Worm (Caenorhabditis elegans): Measurements from ENCODE around the gene gcy-34.

gcy-34 gene

DNA sequence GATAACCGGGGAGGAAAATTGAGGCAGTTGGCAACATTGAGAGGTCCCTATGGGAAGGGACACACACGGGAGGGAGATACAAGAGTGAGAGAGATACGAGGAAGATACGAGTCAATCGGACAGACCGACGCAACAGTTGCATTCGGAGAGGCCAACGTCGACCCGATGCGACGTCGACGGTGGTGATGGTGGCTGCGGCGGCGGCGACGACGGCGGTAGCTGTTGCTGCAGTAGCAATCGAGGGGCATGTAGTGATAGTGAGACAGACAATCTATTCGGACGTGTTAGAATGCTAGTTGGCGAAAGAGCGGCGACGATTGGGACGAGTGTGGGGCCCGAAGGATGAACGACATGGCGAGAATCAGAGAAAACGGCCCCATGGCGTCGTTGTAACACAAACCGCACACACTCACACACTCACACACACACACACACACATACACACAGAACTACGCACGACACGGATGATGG is 7.7 kb upstream of the gcy-34 start (continued):
- TF ChIP-seq unc-39 (tag; optimal IDR thresholded peaks at IDR 0.05) (no peak), nfya-1 (tag; optimal IDR thresholded peaks at IDR 0.05; ENCODE audit: insufficient read depth) (peak; percentile 45), nhr-77 (tag; optimal IDR thresholded peaks at IDR 0.05) (no peak), nhr-67 (tag; optimal IDR thresholded peaks at IDR 0.05) (no peak)

DNA sequence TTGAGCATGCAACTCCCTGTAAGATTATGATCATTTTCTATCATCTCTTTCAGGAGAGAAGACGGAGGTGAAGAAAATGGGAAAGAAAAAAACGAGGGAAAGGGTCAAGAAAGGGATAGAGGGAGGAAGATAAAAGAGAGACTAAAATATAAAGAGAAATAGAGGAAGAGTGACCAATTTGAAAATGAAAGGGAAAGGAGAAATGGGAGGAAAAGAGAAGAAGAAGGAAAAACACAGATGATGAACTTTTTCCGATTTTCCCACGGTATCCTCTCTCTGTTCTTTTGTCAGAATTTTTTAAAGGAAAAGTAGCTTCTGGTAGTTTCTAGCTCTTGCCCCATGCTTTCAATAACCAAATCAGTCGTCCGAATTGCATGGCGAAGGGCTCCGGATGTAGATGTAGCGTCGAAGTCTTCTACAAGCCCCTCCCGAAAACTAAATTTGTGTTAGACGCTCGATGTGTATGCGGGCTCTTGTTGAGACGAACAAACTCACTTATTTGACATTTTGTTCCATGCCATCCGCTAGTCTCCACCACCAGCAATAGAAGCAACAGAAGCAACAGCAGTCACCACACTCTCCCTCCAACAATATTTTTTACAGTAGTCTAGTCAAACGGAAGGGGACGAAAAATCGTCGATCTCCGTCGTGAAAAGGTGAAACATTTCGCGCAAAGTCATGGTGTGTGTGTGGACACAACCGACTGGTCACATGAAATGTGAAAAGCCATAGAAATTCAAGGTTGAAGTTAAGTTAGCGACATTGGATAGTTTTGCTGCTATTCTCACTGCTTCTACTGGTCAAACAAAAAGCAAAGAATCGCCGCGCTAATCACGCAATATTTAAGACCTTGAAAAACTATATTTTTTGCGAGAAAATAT is 5.9 kb upstream of the gcy-34 start, which contains the start of gene somi-1:
TSS of gene somi-1 (minus strand) at position 18 of the 881 bp plus-strand sequence.
- TF ChIP-seq mml-1 (tag; optimal IDR thresholded peaks at IDR 0.05): no peak
- no peak for TF ChIP-seq egl-27 (tag; optimal IDR thresholded peaks at IDR 0.05)
- TF ChIP-seq fos-1 (tag; optimal IDR thresholded peaks at IDR 0.05): no peak
- peak; percentile 51 for TF ChIP-seq nhr-23 (tag; optimal IDR thresholded peaks at IDR 0.05)
- peak; percentile 45 for TF ChIP-seq nhr-43 (tag; optimal IDR thresholded peaks at IDR 0.05; ENCODE audit: poor library complexity, severe bottlenecking)
- TF ChIP-seq fkh-10 (GFP tag; optimal IDR thresholded peaks at IDR 0.05): peak; percentile 26
- peak; percentile 1 for TF ChIP-seq jun-1 (tag; optimal IDR thresholded peaks at IDR 0.05)
- TF ChIP-seq ama-1 (optimal IDR thresholded peaks at IDR 0.05): peak; percentile 54
- TF ChIP-seq lin-39 (tag; optimal IDR thresholded peaks at IDR 0.05): peak; percentile 36
- peak; percentile 69 for TF ChIP-seq nhr-25 (tag; optimal IDR thresholded peaks at IDR 0.05)
- TF ChIP-seq skn-1 (tag; optimal IDR thresholded peaks at IDR 0.05): no peak

DNA sequence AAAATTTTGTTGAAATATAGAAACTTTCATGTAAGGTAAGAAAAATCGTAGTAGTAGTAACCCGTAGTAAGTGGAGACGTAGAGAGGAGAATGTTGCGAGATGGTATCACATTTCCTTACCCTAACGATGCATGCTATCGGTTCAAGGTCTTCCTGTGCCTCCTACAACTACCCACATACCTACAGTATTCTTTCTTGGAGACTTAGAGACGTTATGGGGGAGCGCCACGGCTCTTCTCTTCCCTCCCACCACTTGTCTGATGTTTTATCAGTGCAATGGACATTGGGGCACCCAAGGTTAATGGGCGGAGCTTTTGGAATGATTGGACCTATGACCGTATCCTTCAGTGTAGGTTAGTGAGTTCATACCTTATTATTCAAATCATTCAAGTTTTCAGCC is 5.2 kb upstream of the gcy-34 start:
- TF ChIP-seq nhr-25 (tag; optimal IDR thresholded peaks at IDR 0.05) (peak; percentile 63), nhr-11 (tag; optimal IDR thresholded peaks at IDR 0.05) (no peak), nhr-43 (tag; optimal IDR thresholded peaks at IDR 0.05; ENCODE audit: poor library complexity, severe bottlenecking) (peak; percentile 26), nfya-1 (tag; optimal IDR thresholded peaks at IDR 0.05; ENCODE audit: insufficient read depth) (peak; percentile 56)

DNA sequence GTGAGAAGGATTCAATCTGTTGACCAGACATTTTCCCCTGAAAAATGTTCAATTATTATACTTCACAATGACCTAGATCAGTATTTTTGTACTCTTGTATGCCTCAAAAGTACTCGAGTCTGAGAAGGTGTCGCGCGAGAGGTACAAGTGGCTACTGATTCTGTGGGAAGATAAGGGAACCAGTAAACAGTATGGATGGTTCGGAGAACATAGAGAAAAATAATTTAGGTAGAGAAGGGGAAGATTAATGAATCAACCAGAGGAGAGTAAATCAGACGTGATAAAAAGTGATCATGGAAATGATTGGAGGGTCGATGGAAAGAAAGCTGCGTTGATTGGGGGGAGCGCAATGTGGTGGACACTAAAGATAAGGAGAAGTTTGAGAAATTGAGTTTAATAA is 3.8 kb upstream of the gcy-34 start:
- TF ChIP-seq ama-1 (optimal IDR thresholded peaks at IDR 0.05) (no peak), nhr-25 (tag; optimal IDR thresholded peaks at IDR 0.05) (peak; percentile 67), elt-1 (tag; optimal IDR thresholded peaks at IDR 0.05) (no peak), ZK546.5 (tag; optimal IDR thresholded peaks at IDR 0.05) (no peak), nhr-76 (tag; optimal IDR thresholded peaks at IDR 0.05) (no peak), mml-1 (tag; optimal IDR thresholded peaks at IDR 0.05) (no peak), ceh-16 (tag; optimal IDR thresholded peaks at IDR 0.05) (no peak), fkh-10 (GFP tag; optimal IDR thresholded peaks at IDR 0.05) (no peak), lin-15B (tag; optimal IDR thresholded peaks at IDR 0.05) (no peak), snpc-4 (tag; optimal IDR thresholded peaks at IDR 0.05) (no peak), elt-3 (tag; optimal IDR thresholded peaks at IDR 0.05) (peak in 2 of 3 experiments; percentile 66 to 80), nhr-67 (tag; optimal IDR thresholded peaks at IDR 0.05) (no peak), R02D3.7 (tag; optimal IDR thresholded peaks at IDR 0.05) (no peak), nfya-1 (tag; optimal IDR thresholded peaks at IDR 0.05; ENCODE audit: insufficient read depth) (peak; percentile 8), nhr-77 (tag; optimal IDR thresholded peaks at IDR 0.05) (no peak), daf-12 (tag; optimal IDR thresholded peaks at IDR 0.05) (no peak), aly-2 (tag; optimal IDR thresholded peaks at IDR 0.05) (no peak), ceh-82 (tag; optimal IDR thresholded peaks at IDR 0.05) (no peak), ztf-4 (tag; optimal IDR thresholded peaks at IDR 0.05) (no peak), ceh-28 (tag; optimal IDR thresholded peaks at IDR 0.05) (peak; percentile 12), egl-5 (tag; optimal IDR thresholded peaks at IDR 0.05) (no peak), sea-2 (GFP tag; optimal IDR thresholded peaks at IDR 0.05) (no peak), nhr-43 (tag; optimal IDR thresholded peaks at IDR 0.05; ENCODE audit: poor library complexity, severe bottlenecking) (peak; percentile 13), pha-4 (tag; optimal IDR thresholded peaks at IDR 0.05) (no peak), hmg-11 (tag; optimal IDR thresholded peaks at IDR 0.05) (no peak), ceh-9 (tag; optimal IDR thresholded peaks at IDR 0.05) (no peak), nhr-12 (tag; optimal IDR thresholded peaks at IDR 0.05) (no peak), eor-1 (tag; optimal IDR thresholded peaks at IDR 0.05) (no peak), nhr-237 (tag; optimal IDR thresholded peaks at IDR 0.05) (no peak), skn-1 (tag; optimal IDR thresholded peaks at IDR 0.05) (no peak), tbx-2 (tag; optimal IDR thresholded peaks at IDR 0.05) (no peak), zag-1 (tag; optimal IDR thresholded peaks at IDR 0.05) (no peak), nhr-23 (tag; optimal IDR thresholded peaks at IDR 0.05) (peak; percentile 62)
